Worm (Caenorhabditis elegans) whole organism, mixed stage, embryonic: ENCODE results near the gene F14F7.5.

Source experiments
- ces-1 ChIP-seq: fragments of 150-350 bp; optimal IDR thresholded peaks from 2 replicates; lab custom pipeline; 2014; ENCODE audit warnings: missing biosample characterization, missing genetic modification reagents, missing genetic modification characterization
- lin-13 ChIP-seq: fragments of 150-350 bp; optimal IDR thresholded peaks from 2 replicates; lab custom pipeline; 2014; ENCODE audit warnings: missing biosample characterization, missing genetic modification characterization
- lsy-2 ChIP-seq: fragments of 150-350 bp; optimal IDR thresholded peaks from 2 replicates; lab custom pipeline; 2014; ENCODE audit warnings: missing biosample characterization, missing genetic modification characterization
- mep-1 ChIP-seq: fragments of 150-350 bp; optimal IDR thresholded peaks from 2 replicates; lab custom pipeline; 2017; ENCODE audit warnings: missing biosample characterization, missing genetic modification reagents, missing genetic modification characterization, inconsistent platforms
- mls-2 ChIP-seq: sonication (generic microtip); optimal IDR thresholded peaks from 2 replicates; lab custom pipeline; 2016; ENCODE audit warnings: mild to moderate bottlenecking, missing genetic modification characterization, moderate library complexity, missing compliant biosample characterization
- nhr-12 ChIP-seq: fragments of 150-350 bp; optimal IDR thresholded peaks from 2 replicates; lab custom pipeline; 2014; ENCODE audit warnings: missing biosample characterization, missing genetic modification characterization
- nhr-237 ChIP-seq: fragments of 150-350 bp; optimal IDR thresholded peaks from 2 replicates; lab custom pipeline; 2014; ENCODE audit warnings: missing biosample characterization, missing genetic modification characterization
- nhr-28 ChIP-seq: fragments of 150-350 bp; optimal IDR thresholded peaks from 2 replicates; lab custom pipeline; 2014; ENCODE audit warnings: missing biosample characterization, missing genetic modification characterization
- nhr-76 ChIP-seq: sonication (generic microtip); optimal IDR thresholded peaks from 2 replicates; lab custom pipeline; 2017; ENCODE audit warnings: missing biosample characterization, missing genetic modification characterization
- pha-4 ChIP-seq: fragments of 150-350 bp; optimal IDR thresholded peaks from 2 replicates; lab custom pipeline; 2018; ENCODE audit warnings: missing biosample characterization, missing genetic modification reagents, missing genetic modification characterization
- snpc-4 ChIP-seq: fragments of 150-350 bp; optimal IDR thresholded peaks from 2 replicates; lab custom pipeline; 2014; ENCODE audit warnings: missing biosample characterization, missing genetic modification characterization
- unc-39 ChIP-seq: fragments of 150-350 bp; optimal IDR thresholded peaks from 2 replicates; lab custom pipeline; 2014; ENCODE audit warnings: missing biosample characterization, missing genetic modification characterization
- unc-62 ChIP-seq: fragments of 150-350 bp; optimal IDR thresholded peaks from 2 replicates; lab custom pipeline; 2014; ENCODE audit warnings: missing biosample characterization, missing genetic modification reagents, missing genetic modification characterization
- ztf-11 ChIP-seq: fragments of 150-350 bp; optimal IDR thresholded peaks from 2 replicates; lab custom pipeline; 2014; ENCODE audit warnings: missing biosample characterization, missing genetic modification characterization

ce11 chrIII:13013912-13014311, 17.9 kb upstream of the F14F7.5 start:
- TF ChIP-seq mep-1 (tag; lab: Kevin White, UChicago) (no peak), mls-2 (tag; lab: Kevin White, UChicago) (no peak), nhr-28 (no peak), pha-4 (tag; lab: Kevin White, UChicago) (no peak), nhr-237 (tag; lab: Kevin White, UChicago) (no peak), snpc-4 (no peak), ztf-11 (tag; lab: Kevin White, UChicago) (no peak), nhr-12 (tag; lab: Kevin White, UChicago) (no peak), ces-1 (GFP tag; lab: Kevin White, UChicago) (no peak), lsy-2 (tag; lab: Kevin White, UChicago) (no peak), nhr-76 (tag; lab: Kevin White, UChicago) (no peak), lin-13 (tag; lab: Kevin White, UChicago) (no peak), unc-62 (GFP tag; lab: Kevin White, UChicago) (no peak), unc-39 (tag; lab: Kevin White, UChicago) (no peak)
